Fruit fly (Drosophila melanogaster) whole organism, embryonic: ENCODE data around the gene CG13074.

Source experiments
- CG10267 ChIP-seq: fragments of 200-800 bp; sonication (Bioruptor generic); optimal IDR thresholded peaks from 2 replicates; lab custom pipeline; 2018; ENCODE audit warnings: missing biosample characterization, mild to moderate bottlenecking, missing genetic modification characterization, moderate library complexity
- CG11085 ChIP-seq: fragments of 200-800 bp; sonication (Bioruptor generic); IDR thresholded peaks from 2 replicates; pipeline ENCODE4 v1.3.6; 2022; ENCODE audit warnings: missing biosample characterization, missing genetic modification characterization
- CG1233 ChIP-seq: fragments of 200-800 bp; sonication (Bioruptor generic); optimal IDR thresholded peaks from 4 replicates; lab custom pipeline; 2018; ENCODE audit warnings: missing biosample characterization, mild to moderate bottlenecking, missing genetic modification characterization
- CG12659 ChIP-seq: fragments of 200-800 bp; sonication (Bioruptor generic); optimal IDR thresholded peaks from 3 replicates; lab custom pipeline; 2017; ENCODE audit warnings: mild to moderate bottlenecking, missing biosample characterization, missing genetic modification reagents, missing genetic modification characterization
- CG13424 ChIP-seq: fragments of 200-800 bp; sonication (Bioruptor generic); optimal IDR thresholded peaks from 2 replicates; lab custom pipeline; 2019; ENCODE audit warnings: missing biosample characterization, mild to moderate bottlenecking, missing genetic modification characterization, moderate library complexity
- CG15011 ChIP-seq: fragments of 200-800 bp; sonication (Bioruptor generic); optimal IDR thresholded peaks from 3 replicates; lab custom pipeline; 2018; ENCODE audit warnings: missing biosample characterization, mild to moderate bottlenecking, missing genetic modification characterization
- CG1602 ChIP-seq: fragments of 200-800 bp; sonication (Bioruptor generic); optimal IDR thresholded peaks from 3 replicates; lab custom pipeline; 2016; ENCODE audit warnings: missing biosample characterization, missing genetic modification characterization
- CG17186 ChIP-seq: fragments of 200-800 bp; sonication (Bioruptor generic); optimal IDR thresholded peaks from 3 replicates; lab custom pipeline; 2017; ENCODE audit warnings: missing biosample characterization, missing genetic modification reagents, missing genetic modification characterization
- CG18619 ChIP-seq: fragments of 200-800 bp; sonication (Bioruptor generic); optimal IDR thresholded peaks from 3 replicates; lab custom pipeline; 2017; ENCODE audit warnings: missing biosample characterization, mild to moderate bottlenecking, missing genetic modification characterization
- CG31388 ChIP-seq: fragments of 200-800 bp; sonication (Bioruptor generic); optimal IDR thresholded peaks from 2 replicates; lab custom pipeline; 2016; ENCODE audit warnings: missing biosample characterization, missing genetic modification characterization
- CG3995 ChIP-seq: fragments of 200-800 bp; sonication (Bioruptor generic); optimal IDR thresholded peaks from 3 replicates; lab custom pipeline; 2016; ENCODE audit warnings: missing biosample characterization, missing genetic modification characterization
- CG4328 ChIP-seq: fragments of 200-800 bp; sonication (Bioruptor generic); optimal IDR thresholded peaks from 3 replicates; lab custom pipeline; 2017; ENCODE audit warnings: missing biosample characterization, missing genetic modification reagents, missing genetic modification characterization
- CG4707 ChIP-seq: fragments of 200-800 bp; sonication (Bioruptor generic); optimal IDR thresholded peaks from 2 replicates; lab custom pipeline; 2018; ENCODE audit warnings: missing biosample characterization, mild to moderate bottlenecking, missing genetic modification characterization, moderate library complexity
- CG4730 ChIP-seq: fragments of 200-800 bp; sonication (Bioruptor generic); IDR thresholded peaks from 2 replicates; pipeline ENCODE4 v1.3.6; 2022; ENCODE audit warnings: missing biosample characterization, missing genetic modification characterization
- CG5245 ChIP-seq: fragments of 200-800 bp; sonication (Bioruptor generic); optimal IDR thresholded peaks from 3 replicates; lab custom pipeline; 2016; ENCODE audit warnings: missing biosample characterization, missing genetic modification characterization
- CG7357 ChIP-seq: fragments of 200-800 bp; sonication (Bioruptor generic); IDR thresholded peaks from 3 replicates; pipeline ENCODE4 v1.3.6; 2022; ENCODE audit warnings: missing biosample characterization, missing genetic modification characterization
- CG8478 ChIP-seq: fragments of >200 bp; optimal IDR thresholded peaks from 2 replicates; lab custom pipeline; 2018
- CG9215 ChIP-seq: fragments of 200-800 bp; sonication (Bioruptor generic); IDR thresholded peaks from 2 replicates; pipeline ENCODE4 v1.3.6; 2022; ENCODE audit warnings: missing biosample characterization, missing genetic modification characterization
- CG9609 ChIP-seq: fragments of 200-800 bp; sonication (Bioruptor generic); optimal IDR thresholded peaks from 3 replicates; lab custom pipeline; 2016; ENCODE audit warnings: missing biosample characterization, missing genetic modification characterization
- CrebB ChIP-seq: fragments of 200-800 bp; sonication (Bioruptor generic); optimal IDR thresholded peaks from 3 replicates; lab custom pipeline; 2018; ENCODE audit warnings: missing biosample characterization, mild to moderate bottlenecking, missing genetic modification characterization
- D ChIP-seq, 2 experiments: fragments of 200-800 bp in 1 of 2; fragments of >200 bp in 1 of 2; sonication (Bioruptor generic) in 1 of 2; optimal IDR thresholded peaks; 2 replicates in 1 of 2; 3 replicates in 1 of 2; lab custom pipeline; 2017; ENCODE audit warnings: mild to moderate bottlenecking in 1 of 2, missing biosample characterization in 1 of 2, missing genetic modification characterization in 1 of 2, missing genetic modification reagents in 1 of 2
- Hmx ChIP-seq: fragments of 200-800 bp; sonication (Bioruptor generic); optimal IDR thresholded peaks from 2 replicates; lab custom pipeline; 2016; ENCODE audit warnings: missing biosample characterization, missing genetic modification characterization
- Lim3 ChIP-seq: fragments of 200-800 bp; sonication (Bioruptor generic); IDR thresholded peaks from 2 replicates; pipeline ENCODE4 v1.3.6; 2022; ENCODE audit warnings: missing biosample characterization, missing genetic modification characterization
- Nf-YA ChIP-seq: fragments of 200-800 bp; sonication (Bioruptor generic); IDR thresholded peaks from 2 replicates; pipeline ENCODE4 v1.3.6; 2022; ENCODE audit warnings: missing biosample characterization, missing genetic modification characterization
- Taf1 ChIP-seq: fragments of 200-800 bp; sonication (Bioruptor generic); IDR thresholded peaks from 2 replicates; pipeline ENCODE4 v1.3.6; 2022; ENCODE audit warnings: missing biosample characterization, missing genetic modification characterization
- abd-A ChIP-seq: fragments of 200-800 bp; sonication (Bioruptor generic); optimal IDR thresholded peaks from 3 replicates; lab custom pipeline; 2019; ENCODE audit warnings: missing biosample characterization, mild to moderate bottlenecking, missing genetic modification characterization, moderate library complexity
- al ChIP-seq: fragments of 200-800 bp; sonication (Bioruptor generic); IDR thresholded peaks from 2 replicates; pipeline ENCODE4 v1.3.6; 2022; ENCODE audit warnings: missing biosample characterization, missing genetic modification characterization
- caup ChIP-seq: fragments of 200-800 bp; sonication (Bioruptor generic); optimal IDR thresholded peaks from 3 replicates; lab custom pipeline; 2017; ENCODE audit warnings: missing biosample characterization, mild to moderate bottlenecking, missing genetic modification characterization, moderate library complexity; ENCODE audit not compliant: severe bottlenecking
- ci ChIP-seq: fragments of 200-800 bp; sonication (Bioruptor generic); IDR thresholded peaks from 3 replicates; pipeline ENCODE4 v1.3.6; 2022; ENCODE audit warnings: missing biosample characterization, missing genetic modification characterization
- croc ChIP-seq: fragments of 200-800 bp; sonication (Bioruptor generic); conservative IDR thresholded peaks from 3 replicates; pipeline ENCODE4 v1.3.6; 2022; ENCODE audit warnings: missing biosample characterization, missing genetic modification characterization
- disco-r ChIP-seq: fragments of 200-800 bp; sonication (Bioruptor generic); optimal IDR thresholded peaks from 2 replicates; lab custom pipeline; 2016; ENCODE audit warnings: missing biosample characterization, missing genetic modification characterization
- dysf ChIP-seq: fragments of 200-800 bp; sonication (Bioruptor generic); IDR thresholded peaks from 3 replicates; pipeline ENCODE4 v1.3.6; 2022; ENCODE audit warnings: missing biosample characterization, missing genetic modification characterization
- esg ChIP-seq: fragments of 200-800 bp; sonication (Bioruptor generic); conservative IDR thresholded peaks from 2 replicates; pipeline ENCODE4 v1.3.6; 2022; ENCODE audit warnings: missing biosample characterization, missing genetic modification characterization
- gsb ChIP-seq: fragments of 200-800 bp; sonication (Bioruptor generic); IDR thresholded peaks from 2 replicates; pipeline ENCODE4 v1.3.6; 2022; ENCODE audit warnings: missing biosample characterization, missing genetic modification characterization
- gt ChIP-seq: fragments of 200-800 bp; sonication (Bioruptor generic); IDR thresholded peaks from 2 replicates; pipeline ENCODE4 v1.3.6; 2022; ENCODE audit warnings: missing biosample characterization, missing genetic modification characterization
- her ChIP-seq: fragments of 200-800 bp; sonication (Bioruptor generic); optimal IDR thresholded peaks from 2 replicates; lab custom pipeline; 2016; ENCODE audit warnings: missing biosample characterization, missing genetic modification characterization
- hth ChIP-seq: fragments of >200 bp; optimal IDR thresholded peaks from 2 replicates; lab custom pipeline; 2017; ENCODE audit warnings: inconsistent platforms
- jing ChIP-seq: fragments of 200-800 bp; sonication (Bioruptor generic); optimal IDR thresholded peaks from 2 replicates; lab custom pipeline; 2018; ENCODE audit warnings: missing biosample characterization, mild to moderate bottlenecking, missing genetic modification characterization
- nerfin-1 ChIP-seq: fragments of 200-800 bp; sonication (Bioruptor generic); optimal IDR thresholded peaks from 3 replicates; lab custom pipeline; 2019; ENCODE audit warnings: missing biosample characterization, mild to moderate bottlenecking, missing genetic modification characterization, moderate library complexity
- odd ChIP-seq: fragments of 200-800 bp; sonication (Bioruptor generic); optimal IDR thresholded peaks from 2 replicates; lab custom pipeline; 2017; ENCODE audit warnings: missing biosample characterization, mild to moderate bottlenecking, missing genetic modification characterization
- org-1 ChIP-seq: fragments of 200-800 bp; sonication (Bioruptor generic); optimal IDR thresholded peaks from 2 replicates; lab custom pipeline; 2017; ENCODE audit warnings: missing biosample characterization, missing genetic modification characterization
- prd ChIP-seq, 3 experiments: fragments of >200 bp in 2 of 3; fragments of 200-800 bp in 1 of 3; sonication (Bioruptor generic) in 1 of 3; optimal IDR thresholded peaks in 2 of 3; IDR thresholded peaks in 1 of 3; 2 replicates in 2 of 3; 3 replicates in 1 of 3; pipeline versions ENCODE4 v1.3.6 to Lab custom; 2017 to 2022; ENCODE audit warnings: missing biosample characterization in 1 of 3, missing genetic modification characterization in 1 of 3
- ro ChIP-seq: fragments of 200-800 bp; sonication (Bioruptor generic); IDR thresholded peaks from 2 replicates; pipeline ENCODE4 v1.3.6; 2022; ENCODE audit warnings: missing biosample characterization, missing genetic modification characterization
- sens-2 ChIP-seq: fragments of 200-800 bp; sonication (Bioruptor generic); IDR thresholded peaks from 2 replicates; pipeline ENCODE4 v1.3.6; 2022; ENCODE audit warnings: missing biosample characterization, missing genetic modification characterization
- so ChIP-seq: fragments of 200-800 bp; sonication (Bioruptor generic); IDR thresholded peaks from 3 replicates; pipeline ENCODE4 v1.3.6; 2022; ENCODE audit warnings: missing biosample characterization, missing genetic modification characterization
- sob ChIP-seq: fragments of 200-800 bp; sonication (Bioruptor generic); IDR thresholded peaks from 2 replicates; pipeline ENCODE4 v1.3.6; 2022; ENCODE audit warnings: missing biosample characterization, missing genetic modification characterization
- sr ChIP-seq: fragments of 200-800 bp; sonication (Bioruptor generic); IDR thresholded peaks from 3 replicates; pipeline ENCODE4 v1.3.6; 2022; ENCODE audit warnings: missing biosample characterization, missing genetic modification characterization
- tap ChIP-seq: fragments of 200-800 bp; optimal IDR thresholded peaks from 3 replicates; lab custom pipeline; 2019; ENCODE audit warnings: missing biosample characterization, mild to moderate bottlenecking, missing genetic modification characterization, moderate library complexity
- wor ChIP-seq: fragments of 200-800 bp; sonication (Bioruptor generic); IDR thresholded peaks from 2 replicates; pipeline ENCODE4 v1.3.6; 2022; ENCODE audit warnings: missing biosample characterization, missing genetic modification characterization

The CG13074 gene

dm6 chr3L:16049955-16050886 is 47.1 kb downstream of the CG13074 start (continued):
- peak; percentile 46; the same call in 1 of the 2 replicates for TF ChIP-seq sob
- TF ChIP-seq esg (GFP tag; lab: Robert Waterston, UW), result no peak
- peak; percentile 39 for TF ChIP-seq CG1233
- TF ChIP-seq so (GFP tag; lab: Robert Waterston, UW), result peak; percentile 8; the same call in 1 of the 3 replicates
- TF ChIP-seq CG3995 (GFP tag; lab: Kevin White, UChicago), result no peak
- peak; percentile 82 for TF ChIP-seq CrebB (tag; lab: Kevin White, UChicago)
- peak; percentile 94 for TF ChIP-seq nerfin-1 (tag; lab: Kevin White, UChicago)
- peak; percentile 63 for TF ChIP-seq odd
- no peak for TF ChIP-seq CG9609 (GFP tag; lab: Kevin White, UChicago)
- no peak for TF ChIP-seq jing
- TF ChIP-seq gt, result no peak
- no peak for TF ChIP-seq Taf1 (GFP tag; lab: Robert Waterston, UW)
- no peak for TF ChIP-seq ci (GFP tag; lab: Robert Waterston, UW)
- peak; percentile 5 for TF ChIP-seq CG13424 (tag; lab: Kevin White, UChicago)
- no peak for TF ChIP-seq disco-r
- no peak for TF ChIP-seq sens-2
- TF ChIP-seq D (optimal IDR thresholded peaks at IDR 0.05; lab: Kevin White, UChicago), result peak; percentile 3
- no peak for TF ChIP-seq D (GFP tag; optimal IDR thresholded peaks at IDR 0.05; lab: Kevin White, UChicago)
- TF ChIP-seq CG7357 (GFP tag; lab: Robert Waterston, UW), result no peak
- TF ChIP-seq Hmx (GFP tag; lab: Kevin White, UChicago), result no peak
- TF ChIP-seq CG11085 (GFP tag; lab: Robert Waterston, UW), result no peak
- TF ChIP-seq org-1 (GFP tag; lab: Kevin White, UChicago), result peak; percentile 17
- TF ChIP-seq wor (GFP tag; lab: Robert Waterston, UW), result no peak
- TF ChIP-seq CG1602, result no peak
- no peak for TF ChIP-seq CG18619 (GFP tag; lab: Kevin White, UChicago)
- TF ChIP-seq her, result no peak
- TF ChIP-seq dysf, result no peak
- TF ChIP-seq CG4730 (GFP tag; lab: Robert Waterston, UW), result no peak
- no peak for TF ChIP-seq Nf-YA (GFP tag; lab: Robert Waterston, UW)
- TF ChIP-seq tap (tag; lab: Kevin White, UChicago), result peak; percentile 16
- no peak for TF ChIP-seq hth (lab: Kevin White, UChicago)
- 0 out of 3 replicates have a peak, but pooled peaks have one; percentile 11 for TF ChIP-seq sr
- peak; percentile 66 for TF ChIP-seq CG4328 (GFP tag; lab: Kevin White, UChicago)
- TF ChIP-seq CG15011 (GFP tag; lab: Kevin White, UChicago), result peak; percentile 48
- TF ChIP-seq CG5245, result no peak
- TF ChIP-seq Lim3 (GFP tag; lab: Robert Waterston, UW), result peak; percentile 63; the same call in 1 of the 2 replicates
- TF ChIP-seq CG4707, result no peak
- no peak for TF ChIP-seq CG9215 (GFP tag; lab: Robert Waterston, UW)
- TF ChIP-seq CG31388, result no peak
- TF ChIP-seq ro, result no peak
- peak; percentile 23 for TF ChIP-seq abd-A (tag; lab: Kevin White, UChicago)
- TF ChIP-seq caup (GFP tag; lab: Kevin White, UChicago), result peak; percentile 44
- TF ChIP-seq CG8478 (lab: Kevin White, UChicago), result no peak
- TF ChIP-seq CG12659, result peak; percentile 40
- TF ChIP-seq gsb (GFP tag; lab: Robert Waterston, UW), result no peak
- TF ChIP-seq croc, result no peak
- no peak for TF ChIP-seq CG17186 (GFP tag; lab: Kevin White, UChicago)
- TF ChIP-seq CG10267 (tag; lab: Kevin White, UChicago), result no peak
- TF ChIP-seq prd (optimal IDR thresholded peaks at IDR 0.05; lab: Kevin White, UChicago), result no peak
- TF ChIP-seq prd (GFP tag; IDR thresholded peaks at IDR 0.05; lab: Robert Waterston, UW), result no peak
- 0 out of 2 replicates have a peak, but pooled peaks have one; percentile 25 for TF ChIP-seq al
